Worm (Caenorhabditis elegans) whole organism, L4/young adult: ENCODE results near the gene srd-9.

Source experiments
- W03F9.2 ChIP-seq: fragments of 150-350 bp; optimal IDR thresholded peaks from 2 replicates; lab custom pipeline; 2014; ENCODE audit warnings: missing biosample characterization, missing genetic modification characterization
- dao-5 ChIP-seq: sonication (generic microtip); optimal IDR thresholded peaks from 2 replicates; lab custom pipeline; 2016; ENCODE audit warnings: missing genotype, missing genetic modification characterization, moderate library complexity, missing compliant biosample characterization
- him-1 ChIP-seq: sonication (generic microtip); optimal IDR thresholded peaks from 2 replicates; lab custom pipeline; 2016; ENCODE audit warnings: missing genotype, missing genetic modification reagents, missing genetic modification characterization, missing compliant biosample characterization

Gene srd-9

DNA sequence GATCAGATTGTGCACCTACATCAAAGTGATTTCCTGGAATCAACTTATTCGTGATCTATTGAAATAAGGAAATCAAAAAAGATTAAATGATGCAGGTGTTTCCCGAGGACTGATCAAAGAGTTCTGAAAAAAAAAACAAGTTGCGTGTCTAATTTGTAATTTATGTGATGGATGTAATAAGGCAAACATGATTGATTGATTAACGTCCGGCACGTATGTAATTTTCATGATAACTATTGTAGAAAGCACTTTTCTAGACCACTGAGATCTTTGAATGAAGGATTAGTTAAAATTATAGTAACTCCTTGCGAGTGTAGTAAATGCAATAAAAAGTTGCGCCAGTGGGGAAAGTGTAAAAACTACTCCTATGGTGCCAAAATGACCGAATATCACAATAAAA, 6.2 kb upstream of the srd-9 start, which contains the start of gene srg-25:
Gene srg-25, minus strand, starts transcription at position 101 of the 400 bp plus-strand sequence.
- TF ChIP-seq dao-5 (tag; lab: Kevin White, UChicago) (no peak), W03F9.2 (no peak), him-1 (tag; lab: Kevin White, UChicago) (no peak)

DNA sequence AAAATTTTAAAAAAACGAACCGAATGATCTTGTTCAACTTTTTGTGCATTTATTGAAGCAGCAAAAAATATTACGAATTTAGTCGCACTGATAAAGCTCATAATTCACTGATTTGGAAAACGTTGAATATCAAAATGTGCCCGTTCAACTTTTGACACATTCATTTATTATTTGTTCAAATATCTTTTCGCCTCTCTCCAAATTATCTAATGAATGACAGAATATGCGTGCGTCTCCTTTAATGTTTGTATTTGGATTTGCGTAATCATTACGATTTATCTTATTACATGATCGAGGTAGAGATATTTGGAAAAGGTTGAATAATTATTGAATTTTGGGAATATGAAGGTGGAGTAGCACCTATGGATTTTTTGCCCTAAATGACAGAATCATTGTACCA, 2.1 kb upstream of the srd-9 start, which contains the start of gene T09D3.3:
Gene T09D3.3, minus strand, starts transcription at position 101 of the 400 bp plus-strand sequence.
- no peak for TF ChIP-seq dao-5 (tag; lab: Kevin White, UChicago)
- no peak for TF ChIP-seq W03F9.2
- TF ChIP-seq him-1 (tag; lab: Kevin White, UChicago), result no peak

DNA sequence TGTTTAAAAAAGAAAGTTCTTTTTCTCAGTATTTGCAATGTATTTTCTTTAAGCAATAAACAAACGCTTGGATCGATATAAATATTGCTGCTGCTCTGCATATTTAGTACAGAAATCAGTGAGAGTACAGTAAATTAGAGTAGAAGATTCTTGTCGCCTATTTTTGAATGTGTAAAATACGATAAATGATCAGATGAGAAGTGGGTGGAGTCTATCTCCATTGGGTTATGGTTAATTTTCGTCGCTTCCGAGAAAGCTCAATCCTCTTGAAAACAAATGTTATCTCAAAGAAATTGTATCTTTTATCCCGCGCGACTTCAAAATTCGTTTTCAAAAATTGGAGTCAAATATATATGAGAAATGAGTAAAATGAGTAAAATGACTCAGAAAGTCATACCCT, 7.2 kb downstream of the srd-9 start, which contains the start of gene nhr-216:
Gene nhr-216, minus strand, starts transcription at position 101 of the 400 bp plus-strand sequence.
- no peak for TF ChIP-seq him-1 (tag; lab: Kevin White, UChicago)
- TF ChIP-seq W03F9.2, result no peak
- TF ChIP-seq dao-5 (tag; lab: Kevin White, UChicago), result no peak

- no peak for TF ChIP-seq him-1 (tag; lab: Kevin White, UChicago)
- TF ChIP-seq W03F9.2, result no peak
These were observed 10.6 kb downstream of the srd-9 start for ce11 chrV:5362220-5362619.

DNA sequence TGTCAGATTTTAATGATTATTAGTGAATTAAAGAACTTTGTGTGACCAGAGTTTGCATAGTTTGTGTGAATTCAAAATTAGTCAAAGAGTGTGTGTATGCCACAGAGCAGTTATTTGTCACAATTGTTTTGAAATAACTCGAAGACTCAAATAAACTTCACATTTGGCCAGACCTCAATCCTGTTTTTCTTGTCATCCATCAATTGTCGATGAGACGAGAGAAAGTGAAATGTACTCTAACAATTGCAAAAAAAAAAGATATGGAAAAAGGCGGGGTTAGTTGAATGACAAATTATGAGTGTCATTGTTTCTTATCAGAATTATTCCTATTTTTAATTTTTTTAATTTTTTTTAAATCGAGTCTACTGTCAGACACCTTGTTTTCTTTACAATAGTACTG, 13.3 kb downstream of the srd-9 start, which contains the start of gene T09D3.8:
Gene T09D3.8, plus strand, starts transcription at position 301 of the 400 bp plus-strand sequence.
- TF ChIP-seq dao-5 (tag; lab: Kevin White, UChicago) (no peak), W03F9.2 (no peak), him-1 (tag; lab: Kevin White, UChicago) (no peak)

DNA sequence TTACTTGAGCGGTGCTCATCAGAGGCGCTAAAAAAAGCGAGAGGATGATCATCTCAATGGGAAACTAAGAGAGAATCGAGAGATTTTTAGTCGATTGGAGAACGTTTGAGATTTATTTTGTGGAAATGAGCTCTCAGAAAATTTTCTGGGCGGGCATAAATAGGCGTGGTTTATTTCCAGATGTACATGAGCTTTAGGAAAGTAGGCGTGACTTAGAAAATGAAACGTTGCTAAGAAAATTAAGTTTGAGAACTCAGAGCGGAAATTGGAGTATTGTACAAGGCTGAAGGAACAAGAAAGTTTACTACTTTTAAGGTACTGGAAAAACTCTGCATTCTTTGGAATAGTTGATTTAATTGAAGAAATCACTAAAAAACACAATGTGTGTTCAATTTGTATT, 17.2 kb downstream of the srd-9 start, which contains the start of gene T09D3.9:
Gene T09D3.9, minus strand, starts transcription at position 101 of the 400 bp plus-strand sequence.
- TF ChIP-seq W03F9.2, result no peak
- TF ChIP-seq dao-5 (tag; lab: Kevin White, UChicago), result no peak
- TF ChIP-seq him-1 (tag; lab: Kevin White, UChicago), result no peak

- TF ChIP-seq W03F9.2 (no peak), him-1 (tag; lab: Kevin White, UChicago) (no peak), dao-5 (tag; lab: Kevin White, UChicago) (no peak)
These were observed 20.5 kb downstream of the srd-9 start, which contains the start of gene C35A11.3 for ce11 chrV:5372118-5372517. TSS of gene C35A11.3 (plus strand) at chrV:5372418.

DNA sequence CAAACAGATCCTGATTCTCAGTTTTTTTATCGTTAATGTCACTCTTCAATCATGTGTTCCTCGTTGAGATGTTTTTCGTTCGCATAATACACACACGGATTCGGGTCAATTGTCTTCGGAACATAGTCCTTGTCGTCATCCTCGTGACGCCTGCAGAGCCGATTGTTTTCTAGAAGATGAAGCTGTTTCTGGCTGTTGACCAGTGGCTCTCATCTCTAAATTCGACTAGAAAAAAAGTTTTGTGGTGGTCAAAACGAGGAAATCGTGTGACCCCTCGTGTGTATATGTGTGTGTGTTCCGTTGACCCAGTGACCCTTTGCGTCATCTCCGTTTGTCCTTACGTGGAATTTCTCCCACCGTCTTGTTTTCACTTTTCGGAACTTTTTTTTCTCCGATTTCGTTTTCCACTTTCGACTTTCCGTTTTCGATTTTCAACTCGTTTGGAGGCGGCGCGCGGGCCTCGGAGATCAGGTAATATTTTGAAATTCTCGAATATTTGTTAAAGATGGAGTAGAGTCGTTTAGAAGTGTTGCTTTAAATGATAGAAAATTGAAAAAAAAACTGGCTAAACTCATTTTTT, 34.4 kb downstream of the srd-9 start, which contains the start of gene C35A11.2:
Gene C35A11.2, plus strand, starts transcription at position 386 of the 580 bp plus-strand sequence.
- TF ChIP-seq dao-5 (tag; lab: Kevin White, UChicago) (no peak), W03F9.2 (no peak), him-1 (tag; lab: Kevin White, UChicago) (no peak)

- TF ChIP-seq dao-5 (tag; lab: Kevin White, UChicago) (no peak), W03F9.2 (no peak), him-1 (tag; lab: Kevin White, UChicago) (no peak)
These were observed 41.5 kb downstream of the srd-9 start, which contains the start of gene C35A11.4 for ce11 chrV:5392993-5393628. TSS of gene C35A11.4 (minus strand) at chrV:5393148.
